Worm (Caenorhabditis elegans) whole organism, L1 larva: ENCODE measurements around the gene ZK550.6.

Source experiments
- C04F5.9 ChIP-seq: sonication (generic microtip); optimal IDR thresholded peaks from 2 replicates; lab custom pipeline; 2016; ENCODE audit warnings: missing genetic modification characterization, missing compliant biosample characterization
- C16A3.4 ChIP-seq: fragments of 150-350 bp; optimal IDR thresholded peaks from 2 replicates; lab custom pipeline; 2014; ENCODE audit warnings: missing biosample characterization, missing genetic modification characterization
- C34B4.2 ChIP-seq: sonication (generic microtip); optimal IDR thresholded peaks from 2 replicates; lab custom pipeline; 2017; ENCODE audit warnings: mild to moderate bottlenecking, missing genetic modification characterization, missing compliant biosample characterization
- F16B12.6 ChIP-seq: fragments of 150-350 bp; optimal IDR thresholded peaks from 2 replicates; lab custom pipeline; 2014; ENCODE audit warnings: missing biosample characterization, missing genetic modification characterization
- alr-1 ChIP-seq: fragments of 200-800 bp; sonication (Bioruptor generic); optimal IDR thresholded peaks from 2 replicates; lab custom pipeline; 2018; ENCODE audit warnings: borderline replicate concordance, mild to moderate bottlenecking, missing genetic modification characterization, missing compliant biosample characterization
- blmp-1 ChIP-seq: fragments of 150-350 bp; optimal IDR thresholded peaks from 2 replicates; lab custom pipeline; 2014; ENCODE audit warnings: missing biosample characterization, missing genetic modification characterization
- ceh-88 ChIP-seq: fragments of 200-800 bp; sonication (Bioruptor generic); IDR thresholded peaks from 2 replicates; pipeline ENCODE4 v1.3.6; 2022; ENCODE audit warnings: missing genetic modification characterization, missing compliant biosample characterization
- ceh-90 ChIP-seq: sonication (generic microtip); optimal IDR thresholded peaks from 2 replicates; lab custom pipeline; 2016; ENCODE audit warnings: missing genetic modification characterization, missing compliant biosample characterization
- ces-1 ChIP-seq: fragments of 150-350 bp; optimal IDR thresholded peaks from 2 replicates; lab custom pipeline; 2014; ENCODE audit warnings: missing biosample characterization, missing genetic modification reagents, missing genetic modification characterization
- dpl-1 ChIP-seq, 3 experiments: fragments of 150-350 bp in 2 of 3; sonication (generic microtip) in 1 of 3; optimal IDR thresholded peaks; 2 replicates each; lab custom pipeline; 2014 to 2017; ENCODE audit warnings: missing biosample characterization in 3 of 3, missing genetic modification characterization in 3 of 3, missing genetic modification reagents in 3 of 3
- dsc-1 ChIP-seq: sonication (generic microtip); optimal IDR thresholded peaks from 2 replicates; lab custom pipeline; 2016; ENCODE audit warnings: mild to moderate bottlenecking, missing genetic modification characterization, missing compliant biosample characterization
- efl-1 ChIP-seq, 4 experiments: fragments of 150-350 bp; optimal IDR thresholded peaks in 3 of 4; peaks in 1 of 4; 1 replicate in 1 of 4; 2 replicates in 3 of 4; lab custom pipeline; 2014; ENCODE audit warnings: missing biosample characterization in 2 of 4, missing genetic modification characterization in 2 of 4, missing genetic modification reagents in 2 of 4
- efl-3 ChIP-seq: fragments of 200-800 bp; sonication (Bioruptor generic); optimal IDR thresholded peaks from 2 replicates; lab custom pipeline; 2018; ENCODE audit warnings: mild to moderate bottlenecking, missing genetic modification characterization, missing compliant biosample characterization
- elt-2 ChIP-seq: sonication (generic microtip); optimal IDR thresholded peaks from 2 replicates; lab custom pipeline; 2016; ENCODE audit warnings: missing genetic modification characterization, mild to moderate bottlenecking, inconsistent platforms, missing compliant biosample characterization, missing genetic modification reagents
- grh-1 ChIP-seq: fragments of 200-800 bp; sonication (Bioruptor generic); IDR thresholded peaks from 2 replicates; pipeline ENCODE4 v1.3.6; 2022; ENCODE audit warnings: missing genetic modification reagents, missing genetic modification characterization, missing compliant biosample characterization
- isw-1 ChIP-seq: fragments of 200-800 bp; sonication (Bioruptor generic); IDR thresholded peaks from 2 replicates; pipeline ENCODE4 v1.3.6; 2022; ENCODE audit warnings: missing genetic modification characterization, missing compliant biosample characterization
- lin-14 ChIP-seq: fragments of 200-800 bp; sonication (Bioruptor generic); optimal IDR thresholded peaks from 2 replicates; lab custom pipeline; 2018; ENCODE audit warnings: mild to moderate bottlenecking, missing genetic modification characterization, moderate library complexity, missing compliant biosample characterization
- lin-15B ChIP-seq: fragments of 150-350 bp; sonication (generic microtip); optimal IDR thresholded peaks from 3 replicates; lab custom pipeline; 2014; ENCODE audit warnings: missing biosample characterization, missing genetic modification characterization
- lin-35 ChIP-seq, 2 experiments: fragments of 150-350 bp; optimal IDR thresholded peaks; 2 replicates each; lab custom pipeline; 2014; ENCODE audit warnings: missing biosample characterization in 2 of 2, missing genetic modification characterization in 2 of 2, missing genetic modification reagents in 2 of 2
- lsy-2 ChIP-seq, 2 experiments: fragments of 150-350 bp; optimal IDR thresholded peaks; 2 replicates each; lab custom pipeline; 2014; ENCODE audit warnings: missing biosample characterization in 2 of 2, missing genetic modification characterization in 2 of 2
- mef-2 ChIP-seq: fragments of 150-350 bp; optimal IDR thresholded peaks from 2 replicates; lab custom pipeline; 2014; ENCODE audit warnings: missing biosample characterization, missing genetic modification characterization
- mep-1 ChIP-seq: fragments of 150-350 bp; optimal IDR thresholded peaks from 2 replicates; lab custom pipeline; 2014; ENCODE audit warnings: missing biosample characterization, missing genetic modification characterization
- nhr-11 ChIP-seq: fragments of 150-350 bp; optimal IDR thresholded peaks from 2 replicates; lab custom pipeline; 2014; ENCODE audit warnings: missing biosample characterization, missing genetic modification characterization
- nhr-12 ChIP-seq: sonication (generic microtip); optimal IDR thresholded peaks from 2 replicates; lab custom pipeline; 2017; ENCODE audit warnings: missing biosample characterization, missing genetic modification characterization
- nhr-90 ChIP-seq: sonication (generic microtip); optimal IDR thresholded peaks from 2 replicates; lab custom pipeline; 2016; ENCODE audit warnings: mild to moderate bottlenecking, missing genetic modification characterization, missing compliant biosample characterization; ENCODE audit not compliant: poor library complexity
- pqm-1 ChIP-seq: sonication (generic microtip); optimal IDR thresholded peaks from 3 replicates; lab custom pipeline; 2017; ENCODE audit warnings: missing biosample characterization, missing genetic modification characterization
- rnt-1 ChIP-seq: sonication (generic microtip); optimal IDR thresholded peaks from 2 replicates; lab custom pipeline; 2016; ENCODE audit warnings: mild to moderate bottlenecking, missing genetic modification characterization, moderate library complexity, missing compliant biosample characterization
- sup-37 ChIP-seq: fragments of 200-800 bp; sonication (Bioruptor generic); optimal IDR thresholded peaks from 2 replicates; lab custom pipeline; 2018; ENCODE audit warnings: mild to moderate bottlenecking, missing genetic modification characterization, missing compliant biosample characterization
- swsn-7 ChIP-seq: sonication (generic microtip); optimal IDR thresholded peaks from 2 replicates; lab custom pipeline; 2016; ENCODE audit warnings: missing genetic modification characterization, missing compliant biosample characterization
- tbx-2 ChIP-seq: sonication (generic microtip); optimal IDR thresholded peaks from 2 replicates; lab custom pipeline; 2016; ENCODE audit warnings: missing genetic modification characterization, missing compliant biosample characterization
- zag-1 ChIP-seq: fragments of 150-350 bp; optimal IDR thresholded peaks from 2 replicates; lab custom pipeline; 2014; ENCODE audit warnings: missing biosample characterization, missing genetic modification characterization

Gene ZK550.6

DNA sequence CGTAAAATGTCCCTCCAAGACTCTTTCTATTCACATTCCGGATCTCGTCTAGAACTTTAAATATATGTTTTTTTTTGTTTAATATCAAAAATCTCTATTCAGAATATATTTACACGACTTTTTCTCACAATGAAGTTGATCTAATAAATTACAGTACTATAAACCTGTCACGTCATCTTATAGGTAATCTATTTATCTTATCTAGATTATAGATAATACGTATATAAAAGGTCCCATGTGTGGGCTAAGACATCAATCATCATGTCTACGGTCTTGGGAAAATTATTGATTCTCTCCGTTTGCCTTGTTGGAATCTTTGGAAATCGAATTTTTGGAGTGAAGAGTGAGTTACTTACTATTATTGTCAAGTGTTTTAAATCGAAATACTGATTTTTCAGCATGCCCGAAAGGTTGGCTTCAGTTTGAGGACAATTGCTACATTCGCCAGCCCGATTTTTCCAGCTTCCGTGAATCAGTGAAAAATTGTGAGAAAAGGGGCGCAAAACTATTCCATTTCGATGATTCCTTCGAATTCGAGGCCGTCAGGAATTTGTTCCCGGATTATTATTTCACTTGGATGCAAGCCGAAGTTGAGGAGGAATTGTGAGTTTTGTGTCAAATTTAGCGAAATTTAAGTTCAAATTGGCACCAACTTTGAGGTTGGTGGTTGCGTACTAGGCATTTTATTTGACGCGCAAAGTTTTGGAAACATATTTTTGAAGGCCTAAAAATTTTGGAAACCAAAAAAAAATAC is 14.6 kb upstream of the ZK550.6 start, which contains the start of gene clec-196:
Gene clec-196, plus strand, starts transcription at position 252 of the 754 bp plus-strand sequence.
- peak; percentile 23; the same call in 1 of the 2 replicates for TF ChIP-seq grh-1 (GFP tag; lab: Robert Waterston, UW)
- no peak for TF ChIP-seq sup-37 (GFP tag; lab: Kevin White, UChicago)
- TF ChIP-seq swsn-7: peak; percentile 14
- TF ChIP-seq zag-1: no peak
- TF ChIP-seq F16B12.6 (tag; lab: Kevin White, UChicago): peak; percentile 72
- TF ChIP-seq lin-15B (tag; lab: Kevin White, UChicago): peak; percentile 3
- TF ChIP-seq rnt-1 (tag; lab: Kevin White, UChicago): no peak
- no peak for TF ChIP-seq mep-1 (tag; lab: Kevin White, UChicago)
- 0 out of 2 replicates have a peak, but pooled peaks have one; percentile 14 for TF ChIP-seq ceh-88
- TF ChIP-seq dpl-1 (GFP tag; optimal IDR thresholded peaks at IDR 0.05; lab: Kevin White, UChicago): peak; percentile 44 to 71 (median 46)
- no peak for TF ChIP-seq pqm-1
- peak in 1 of 2 experiments; percentile 9 for TF ChIP-seq lsy-2 (tag; optimal IDR thresholded peaks at IDR 0.05; lab: Kevin White, UChicago)
- TF ChIP-seq C16A3.4 (tag; lab: Kevin White, UChicago): peak; percentile 1
- peak in 1 of 2 experiments; percentile 67 for TF ChIP-seq efl-1 (optimal IDR thresholded peaks at IDR 0.05; lab: Kevin White, UChicago)
- TF ChIP-seq efl-1 (GFP tag; optimal IDR thresholded peaks at IDR 0.05 in 1 of 2; lab: Kevin White, UChicago): peak; percentile 76 to 96
- TF ChIP-seq mef-2: peak; percentile 17
- no peak for TF ChIP-seq tbx-2
- TF ChIP-seq efl-3 (GFP tag; lab: Kevin White, UChicago): no peak
- TF ChIP-seq dsc-1 (tag; lab: Kevin White, UChicago): no peak
- TF ChIP-seq lin-35 (GFP tag; optimal IDR thresholded peaks at IDR 0.05; lab: Kevin White, UChicago): peak; percentile 5 to 77

DNA sequence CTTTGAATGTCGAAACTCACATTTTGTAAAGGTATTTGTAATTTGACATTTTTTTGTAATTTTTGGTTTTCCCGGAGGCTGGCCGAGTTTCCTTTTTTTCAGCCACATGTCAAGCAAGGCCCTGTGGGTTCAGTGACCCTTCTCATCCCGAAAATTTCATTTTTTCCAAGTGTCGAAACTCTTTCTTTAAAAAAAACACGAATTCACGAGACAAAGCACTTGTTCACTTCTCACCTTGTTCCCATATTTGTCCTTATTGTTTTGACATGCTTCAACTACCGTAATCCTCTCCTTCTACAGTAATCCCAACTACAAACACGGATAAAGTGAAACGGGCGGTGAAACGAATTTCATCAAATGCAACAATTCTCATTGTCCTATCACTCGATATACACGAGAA is 13.0 kb upstream of the ZK550.6 start, which contains the start of gene lhfp-4:
Gene lhfp-4, plus strand, starts transcription at position 301 of the 400 bp plus-strand sequence.
- TF ChIP-seq isw-1 (no peak), lin-14 (GFP tag; lab: Kevin White, UChicago) (no peak), blmp-1 (no peak), efl-1 (optimal IDR thresholded peaks at IDR 0.05; lab: Kevin White, UChicago) (no peak), efl-1 (GFP tag; optimal IDR thresholded peaks at IDR 0.05 in 1 of 2; lab: Kevin White, UChicago) (peak in 1 of 2 experiments; percentile 22), nhr-90 (tag; lab: Kevin White, UChicago) (no peak), elt-2 (tag; lab: Kevin White, UChicago) (no peak), lsy-2 (tag; optimal IDR thresholded peaks at IDR 0.05; lab: Kevin White, UChicago) (no peak), C04F5.9 (tag; lab: Kevin White, UChicago) (no peak)

DNA sequence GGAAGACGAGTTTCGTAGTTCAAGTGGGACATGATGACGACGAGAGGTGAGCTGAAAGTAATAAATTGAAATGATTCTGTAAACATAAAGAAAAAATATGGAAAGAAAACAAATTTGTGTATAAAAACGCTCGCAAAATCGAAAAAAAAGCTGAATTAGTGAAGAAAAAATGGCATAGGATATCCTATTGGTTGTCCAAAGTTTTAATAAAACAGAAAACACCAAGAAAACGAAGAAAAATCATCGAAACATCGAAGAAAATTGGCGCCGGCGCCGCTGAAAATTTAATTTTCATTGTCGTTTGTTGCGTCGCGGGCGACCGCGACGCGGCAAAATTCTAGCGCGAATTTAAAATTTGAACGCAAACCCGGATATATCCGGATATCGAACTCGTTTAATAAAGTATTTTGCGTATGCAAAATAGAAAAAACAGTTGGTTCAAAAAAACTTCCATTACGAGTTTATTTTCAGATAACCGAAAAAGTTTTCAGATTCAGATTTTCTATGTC is 11.4 kb upstream of the ZK550.6 start, which contains the start of gene gln-5:
Gene gln-5, minus strand, starts transcription at position 51 of the 509 bp plus-strand sequence.
- TF ChIP-seq ces-1 (GFP tag; lab: Kevin White, UChicago) (no peak), alr-1 (tag; lab: Kevin White, UChicago) (no peak), efl-1 (optimal IDR thresholded peaks at IDR 0.05; lab: Kevin White, UChicago) (peak in 1 of 2 experiments; percentile 29), efl-1 (GFP tag; optimal IDR thresholded peaks at IDR 0.05 in 1 of 2; lab: Kevin White, UChicago) (peak in 1 of 2 experiments; percentile 31), nhr-11 (tag; lab: Kevin White, UChicago) (no peak)

DNA sequence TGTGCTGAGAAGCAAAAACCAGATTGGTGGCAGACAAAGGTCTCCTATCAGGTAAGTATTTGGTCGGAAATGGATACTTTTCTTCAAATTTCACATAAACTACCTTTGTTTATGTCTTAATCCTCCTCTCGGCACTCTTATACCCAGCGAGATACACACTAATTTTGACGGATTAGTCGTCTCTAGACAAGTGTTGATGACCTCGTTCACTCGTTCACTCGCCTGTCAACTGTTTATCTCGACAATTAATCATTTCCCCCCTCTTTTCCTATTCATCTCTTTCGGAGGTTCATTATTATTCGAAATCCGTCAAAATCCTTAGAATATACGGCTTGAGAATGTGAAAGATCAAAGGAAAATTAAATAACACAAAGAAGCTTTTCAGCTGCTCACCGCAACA is 7.4 kb upstream of the ZK550.6 start:
- no peak for TF ChIP-seq nhr-12 (tag; lab: Kevin White, UChicago)
- TF ChIP-seq ceh-90 (tag; lab: Kevin White, UChicago): no peak
- TF ChIP-seq alr-1 (tag; lab: Kevin White, UChicago): no peak
- TF ChIP-seq nhr-90 (tag; lab: Kevin White, UChicago): no peak
- peak; percentile 12 for TF ChIP-seq blmp-1
- TF ChIP-seq lin-14 (GFP tag; lab: Kevin White, UChicago): no peak
- TF ChIP-seq sup-37 (GFP tag; lab: Kevin White, UChicago): no peak
- no peak for TF ChIP-seq C34B4.2
